Worm (Caenorhabditis elegans): ENCODE results near the gene C39B5.2.

The C39B5.2 gene

ce11 chrIII:2234192-2234934 lies at the start of gene C39B5.2:
Gene C39B5.2 (plus strand): TSS chrIII:2234884.
- TF ChIP-seq lsy-12 (tag; optimal IDR thresholded peaks at IDR 0.05) = no peak
- TF ChIP-seq pha-4 (tag; optimal IDR thresholded peaks at IDR 0.05) = no peak
- no peak for TF ChIP-seq fos-1 (tag; optimal IDR thresholded peaks at IDR 0.05)
- TF ChIP-seq ama-1 (optimal IDR thresholded peaks at IDR 0.05) = no peak
- TF ChIP-seq elt-2 (tag; optimal IDR thresholded peaks at IDR 0.05) = no peak
- TF ChIP-seq nhr-25 (tag; optimal IDR thresholded peaks at IDR 0.05) = no peak
- TF ChIP-seq zag-1 (tag; optimal IDR thresholded peaks at IDR 0.05) = no peak
- no peak for TF ChIP-seq hmg-11 (tag; optimal IDR thresholded peaks at IDR 0.05)
- no peak for TF ChIP-seq lin-15B (tag; optimal IDR thresholded peaks at IDR 0.05)

ce11 chrIII:2197706-2198105 lies 37.0 kb upstream of the C39B5.2 start, which contains the start of gene C39B5.6:
Gene C39B5.6 (plus strand): TSS chrIII:2198006.
- TF ChIP-seq nhr-23 (tag; optimal IDR thresholded peaks at IDR 0.05) (no peak), lsy-12 (tag; optimal IDR thresholded peaks at IDR 0.05) (no peak)

ce11 chrIII:2205155-2205554 lies 29.5 kb upstream of the C39B5.2 start:
- TF ChIP-seq ceh-28 (tag; optimal IDR thresholded peaks at IDR 0.05) = peak; percentile 89
- no peak for TF ChIP-seq ceh-16 (tag; optimal IDR thresholded peaks at IDR 0.05)
- no peak for TF ChIP-seq nhr-237 (tag; optimal IDR thresholded peaks at IDR 0.05)
- TF ChIP-seq mdl-1 (tag; optimal IDR thresholded peaks at IDR 0.05) = no peak
- TF ChIP-seq nhr-28 (tag; optimal IDR thresholded peaks at IDR 0.05) = no peak

- no peak for TF ChIP-seq ama-1 (optimal IDR thresholded peaks at IDR 0.05)
- no peak for TF ChIP-seq nfya-1 (tag; optimal IDR thresholded peaks at IDR 0.05; ENCODE audit: insufficient read depth)
- no peak for TF ChIP-seq nhr-25 (tag; optimal IDR thresholded peaks at IDR 0.05)
- TF ChIP-seq nhr-12 (tag; optimal IDR thresholded peaks at IDR 0.05) = no peak
- TF ChIP-seq aly-2 (tag; optimal IDR thresholded peaks at IDR 0.05) = no peak
- no peak for TF ChIP-seq egl-5 (tag; optimal IDR thresholded peaks at IDR 0.05)
- TF ChIP-seq mdl-1 (tag; optimal IDR thresholded peaks at IDR 0.05) = no peak
- TF ChIP-seq ceh-28 (tag; optimal IDR thresholded peaks at IDR 0.05) = no peak
- TF ChIP-seq elt-1 (tag; optimal IDR thresholded peaks at IDR 0.05) = no peak
- TF ChIP-seq ZK546.5 (tag; optimal IDR thresholded peaks at IDR 0.05) = no peak
- no peak for TF ChIP-seq tbx-2 (tag; optimal IDR thresholded peaks at IDR 0.05)
- TF ChIP-seq ceh-82 (tag; optimal IDR thresholded peaks at IDR 0.05) = no peak
- no peak for TF ChIP-seq fos-1 (tag; optimal IDR thresholded peaks at IDR 0.05)
- no peak for TF ChIP-seq mml-1 (tag; optimal IDR thresholded peaks at IDR 0.05)
- no peak for TF ChIP-seq pha-4 (tag; optimal IDR thresholded peaks at IDR 0.05)
- TF ChIP-seq nhr-23 (tag; optimal IDR thresholded peaks at IDR 0.05) = no peak
Observed at ce11 chrIII:2207864-2208263, 26.8 kb upstream of the C39B5.2 start, which contains the start of gene C39B5.5. Gene C39B5.5 (plus strand): TSS chrIII:2208164.

- TF ChIP-seq elt-1 (tag; optimal IDR thresholded peaks at IDR 0.05) (no peak), nhr-12 (tag; optimal IDR thresholded peaks at IDR 0.05) (no peak), hmg-11 (tag; optimal IDR thresholded peaks at IDR 0.05) (no peak), ztf-11 (tag; optimal IDR thresholded peaks at IDR 0.05) (no peak)
Observed at ce11 chrIII:2210601-2211000, 24.1 kb upstream of the C39B5.2 start.

- TF ChIP-seq elt-2 (tag; optimal IDR thresholded peaks at IDR 0.05) = peak; percentile 56
- TF ChIP-seq lin-39 (tag; optimal IDR thresholded peaks at IDR 0.05) = no peak
- no peak for TF ChIP-seq ceh-28 (tag; optimal IDR thresholded peaks at IDR 0.05)
Observed at ce11 chrIII:2211120-2211519, 23.6 kb upstream of the C39B5.2 start, which contains the start of gene C39B5.14. Gene C39B5.14 (plus strand): TSS chrIII:2211420.

ce11 chrIII:2212343-2212742 lies 22.3 kb upstream of the C39B5.2 start:
- TF ChIP-seq ceh-16 (tag; optimal IDR thresholded peaks at IDR 0.05) (no peak), elt-2 (tag; optimal IDR thresholded peaks at IDR 0.05) (peak; percentile 70), ceh-82 (tag; optimal IDR thresholded peaks at IDR 0.05) (no peak), ztf-4 (tag; optimal IDR thresholded peaks at IDR 0.05) (no peak), unc-39 (tag; optimal IDR thresholded peaks at IDR 0.05) (no peak), aly-2 (tag; optimal IDR thresholded peaks at IDR 0.05) (no peak), pqm-1 (tag; optimal IDR thresholded peaks at IDR 0.05) (peak; percentile 23), unc-62 (GFP tag; optimal IDR thresholded peaks at IDR 0.05) (no peak), pha-4 (tag; optimal IDR thresholded peaks at IDR 0.05) (no peak), snpc-4 (tag; optimal IDR thresholded peaks at IDR 0.05) (no peak), zag-1 (tag; optimal IDR thresholded peaks at IDR 0.05) (no peak), fkh-10 (GFP tag; optimal IDR thresholded peaks at IDR 0.05) (no peak)

Data from whole organism, L3 larva.